Worm (Caenorhabditis elegans): ENCODE data around the gene srh-287.

ce11 chrV:17821805-17822204, 21.2 kb downstream of the srh-287 start, which contains the start of gene srh-300:
- TF ChIP-seq daf-19 (GFP tag; conservative IDR thresholded peaks at IDR 0.05) (no peak), Y5F2A.4 (GFP tag; optimal IDR thresholded peaks at IDR 0.05) (no peak), madf-5 (GFP tag; IDR thresholded peaks at IDR 0.05) (no peak), aly-2 (tag; optimal IDR thresholded peaks at IDR 0.05) (no peak), mes-2 (tag; optimal IDR thresholded peaks at IDR 0.05; ENCODE audit: poor library complexity, severe bottlenecking) (no peak), ZK337.2 (GFP tag; IDR thresholded peaks at IDR 0.05) (no peak), ceh-32 (tag; optimal IDR thresholded peaks at IDR 0.05; ENCODE audit: poor library complexity) (no peak), nhr-77 (tag; optimal IDR thresholded peaks at IDR 0.05) (no peak), aha-1 (tag) (peak; percentile 17), lin-15B (tag; optimal IDR thresholded peaks at IDR 0.05) (no peak)
